Fruit fly (Drosophila melanogaster) whole organism, embryonic: Measurements from ENCODE around the gene CG43693.

Experiments
- C15 ChIP-seq: fragments of 200-800 bp; sonication (Bioruptor generic); IDR thresholded peaks from 3 replicates; pipeline ENCODE4 v1.3.6; 2022; ENCODE audit warnings: missing biosample characterization, missing genetic modification characterization
- CG10209 ChIP-seq: fragments of 200-800 bp; sonication (Bioruptor generic); optimal IDR thresholded peaks from 3 replicates; lab custom pipeline; 2017; ENCODE audit warnings: missing biosample characterization, mild to moderate bottlenecking, missing genetic modification characterization, missing genetic modification reagents
- CG10431 ChIP-seq: fragments of 200-800 bp; sonication (Bioruptor generic); optimal IDR thresholded peaks from 3 replicates; lab custom pipeline; 2018; ENCODE audit warnings: missing biosample characterization, mild to moderate bottlenecking, missing genetic modification characterization
- CG10462 ChIP-seq: fragments of 200-800 bp; sonication (Bioruptor generic); optimal IDR thresholded peaks from 2 replicates; lab custom pipeline; 2016; ENCODE audit warnings: missing biosample characterization, missing genetic modification characterization
- CG10543 ChIP-seq: fragments of 200-800 bp; sonication (Bioruptor generic); optimal IDR thresholded peaks from 3 replicates; lab custom pipeline; 2017; ENCODE audit warnings: missing biosample characterization, mild to moderate bottlenecking, missing genetic modification characterization, moderate library complexity
- CG11398 ChIP-seq: fragments of 200-800 bp; sonication (Bioruptor generic); optimal IDR thresholded peaks from 2 replicates; lab custom pipeline; 2016; ENCODE audit warnings: missing biosample characterization, missing genetic modification characterization
- CG1233 ChIP-seq: fragments of 200-800 bp; sonication (Bioruptor generic); optimal IDR thresholded peaks from 4 replicates; lab custom pipeline; 2018; ENCODE audit warnings: missing biosample characterization, mild to moderate bottlenecking, missing genetic modification characterization
- CG17328 ChIP-seq: fragments of 200-800 bp; sonication (Bioruptor generic); IDR thresholded peaks from 2 replicates; pipeline ENCODE4 v1.3.6; 2022; ENCODE audit warnings: missing biosample characterization, missing genetic modification characterization
- CG17912 ChIP-seq: fragments of 200-800 bp; sonication (Bioruptor generic); optimal IDR thresholded peaks from 2 replicates; lab custom pipeline; 2018; ENCODE audit warnings: missing biosample characterization, mild to moderate bottlenecking, missing genetic modification characterization
- CG30431 ChIP-seq: fragments of 200-800 bp; sonication (Bioruptor generic); optimal IDR thresholded peaks from 2 replicates; lab custom pipeline; 2017; ENCODE audit warnings: missing biosample characterization, missing genetic modification characterization
- CG3838 ChIP-seq: fragments of 200-800 bp; sonication (Bioruptor generic); optimal IDR thresholded peaks from 3 replicates; lab custom pipeline; 2016; ENCODE audit warnings: missing biosample characterization, missing genetic modification characterization
- CG4820 ChIP-seq: fragments of 200-800 bp; sonication (Bioruptor generic); optimal IDR thresholded peaks from 3 replicates; lab custom pipeline; 2016; ENCODE audit warnings: missing biosample characterization, missing genetic modification characterization
- CG6272 ChIP-seq: fragments of 200-800 bp; sonication (Bioruptor generic); IDR thresholded peaks from 2 replicates; pipeline ENCODE4 v1.3.6; 2022; ENCODE audit warnings: missing biosample characterization, missing genetic modification characterization
- CG6689 ChIP-seq: fragments of 200-800 bp; sonication (Bioruptor generic); IDR thresholded peaks from 2 replicates; pipeline ENCODE4 v1.3.6; 2022; ENCODE audit warnings: missing biosample characterization, missing genetic modification characterization
- CG7357 ChIP-seq: fragments of 200-800 bp; sonication (Bioruptor generic); IDR thresholded peaks from 3 replicates; pipeline ENCODE4 v1.3.6; 2022; ENCODE audit warnings: missing biosample characterization, missing genetic modification characterization
- CG8281 ChIP-seq: fragments of 200-800 bp; sonication (Bioruptor generic); optimal IDR thresholded peaks from 2 replicates; lab custom pipeline; 2018; ENCODE audit warnings: missing biosample characterization, mild to moderate bottlenecking, missing genetic modification characterization, moderate library complexity
- CG9609 ChIP-seq: fragments of 200-800 bp; sonication (Bioruptor generic); optimal IDR thresholded peaks from 3 replicates; lab custom pipeline; 2016; ENCODE audit warnings: missing biosample characterization, missing genetic modification characterization
- CG9797 ChIP-seq: fragments of 200-800 bp; sonication (Bioruptor generic); optimal IDR thresholded peaks from 3 replicates; lab custom pipeline; 2018; ENCODE audit warnings: missing biosample characterization, mild to moderate bottlenecking, missing genetic modification characterization
- CHES-1-like ChIP-seq: fragments of 200-800 bp; sonication (Bioruptor generic); optimal IDR thresholded peaks from 2 replicates; lab custom pipeline; 2016; ENCODE audit warnings: missing biosample characterization, missing genetic modification characterization
- Chrac-16 ChIP-seq: fragments of 200-800 bp; sonication (Bioruptor generic); optimal IDR thresholded peaks from 3 replicates; lab custom pipeline; 2016; ENCODE audit warnings: missing biosample characterization, missing genetic modification characterization
- CkIIα-i1 ChIP-seq: fragments of 200-800 bp; sonication (Bioruptor generic); IDR thresholded peaks from 2 replicates; pipeline ENCODE4 v1.3.6; 2022; ENCODE audit warnings: missing biosample characterization, missing genetic modification characterization
- D ChIP-seq, 2 experiments: fragments of 200-800 bp in 1 of 2; fragments of >200 bp in 1 of 2; sonication (Bioruptor generic) in 1 of 2; optimal IDR thresholded peaks; 2 replicates in 1 of 2; 3 replicates in 1 of 2; lab custom pipeline; 2017; ENCODE audit warnings: mild to moderate bottlenecking in 1 of 2, missing biosample characterization in 1 of 2, missing genetic modification characterization in 1 of 2, missing genetic modification reagents in 1 of 2
- Dad ChIP-seq: fragments of 200-800 bp; sonication (Bioruptor generic); optimal IDR thresholded peaks from 3 replicates; lab custom pipeline; 2016; ENCODE audit warnings: missing biosample characterization, missing genetic modification characterization
- Dip2 ChIP-seq: fragments of 200-800 bp; sonication (Bioruptor generic); IDR thresholded peaks from 2 replicates; pipeline ENCODE4 v1.3.6; 2022; ENCODE audit warnings: missing biosample characterization, missing genetic modification characterization
- Dll ChIP-seq: fragments of 200-800 bp; sonication (Bioruptor generic); IDR thresholded peaks from 4 replicates; pipeline ENCODE4 v1.3.6; 2022; ENCODE audit warnings: missing biosample characterization, missing genetic modification characterization; ENCODE audit not compliant: partially characterized antibody
- H15 ChIP-seq: fragments of 200-800 bp; sonication (Bioruptor generic); IDR thresholded peaks from 3 replicates; pipeline ENCODE4 v1.3.6; 2022; ENCODE audit warnings: missing biosample characterization, missing genetic modification characterization
- HLHmδ ChIP-seq: fragments of 200-800 bp; sonication (Bioruptor generic); optimal IDR thresholded peaks from 2 replicates; lab custom pipeline; 2018; ENCODE audit warnings: missing biosample characterization, mild to moderate bottlenecking, missing genetic modification characterization, moderate library complexity
- Hmr ChIP-seq: fragments of 200-800 bp; sonication (Bioruptor generic); optimal IDR thresholded peaks from 3 replicates; lab custom pipeline; 2017; ENCODE audit warnings: mild to moderate bottlenecking, missing biosample characterization, missing genetic modification reagents, missing genetic modification characterization
- Mrtf ChIP-seq: fragments of 200-800 bp; sonication (Bioruptor generic); IDR thresholded peaks from 3 replicates; pipeline ENCODE4 v1.3.6; 2022; ENCODE audit warnings: missing biosample characterization, missing genetic modification characterization
- Rfx ChIP-seq: fragments of 200-800 bp; sonication (Bioruptor generic); IDR thresholded peaks from 2 replicates; pipeline ENCODE4 v1.3.6; 2022; ENCODE audit warnings: missing biosample characterization, missing genetic modification characterization
- Ssrp ChIP-seq: fragments of 200-800 bp; sonication (Bioruptor generic); optimal IDR thresholded peaks from 2 replicates; lab custom pipeline; 2018; ENCODE audit warnings: missing biosample characterization, mild to moderate bottlenecking, missing genetic modification characterization, moderate library complexity
- ase ChIP-seq: fragments of 200-800 bp; sonication (Bioruptor generic); IDR thresholded peaks from 3 replicates; pipeline ENCODE4 v1.3.6; 2022; ENCODE audit warnings: missing biosample characterization, missing genetic modification characterization
- az2 ChIP-seq: fragments of 200-800 bp; sonication (Bioruptor generic); optimal IDR thresholded peaks from 3 replicates; lab custom pipeline; 2016; ENCODE audit warnings: missing biosample characterization, missing genetic modification characterization
- crol ChIP-seq: fragments of 200-800 bp; sonication (Bioruptor generic); IDR thresholded peaks from 2 replicates; pipeline ENCODE4 v1.3.6; 2022; ENCODE audit warnings: missing biosample characterization, missing genetic modification characterization
- da ChIP-seq: fragments of 200-800 bp; sonication (Bioruptor generic); optimal IDR thresholded peaks from 2 replicates; lab custom pipeline; 2016; ENCODE audit warnings: missing biosample characterization, missing genetic modification characterization
- dan ChIP-seq: fragments of 200-800 bp; sonication (Bioruptor generic); IDR thresholded peaks from 2 replicates; pipeline ENCODE4 v1.3.6; 2022; ENCODE audit warnings: missing biosample characterization, missing genetic modification characterization
- en ChIP-seq: fragments of 200-800 bp; sonication (Bioruptor generic); optimal IDR thresholded peaks from 2 replicates; lab custom pipeline; 2016; ENCODE audit warnings: missing biosample characterization, missing genetic modification characterization
- fu2 ChIP-seq: fragments of 200-800 bp; sonication (Bioruptor generic); optimal IDR thresholded peaks from 2 replicates; lab custom pipeline; 2016; ENCODE audit warnings: missing biosample characterization, missing genetic modification characterization
- gsb-n ChIP-seq: fragments of 200-800 bp; sonication (Bioruptor generic); optimal IDR thresholded peaks from 3 replicates; lab custom pipeline; 2018; ENCODE audit warnings: missing biosample characterization, mild to moderate bottlenecking, missing genetic modification characterization
- h ChIP-seq: fragments of >200 bp; optimal IDR thresholded peaks from 2 replicates; lab custom pipeline; 2017
- her ChIP-seq: fragments of 200-800 bp; sonication (Bioruptor generic); optimal IDR thresholded peaks from 2 replicates; lab custom pipeline; 2016; ENCODE audit warnings: missing biosample characterization, missing genetic modification characterization
- jigr1 ChIP-seq: fragments of 200-800 bp; sonication (Bioruptor generic); IDR thresholded peaks from 3 replicates; pipeline ENCODE4 v1.3.6; 2022; ENCODE audit warnings: missing biosample characterization, missing genetic modification characterization
- lbe ChIP-seq: fragments of 200-800 bp; sonication (Bioruptor generic); optimal IDR thresholded peaks from 2 replicates; lab custom pipeline; 2016; ENCODE audit warnings: missing biosample characterization, mild to moderate bottlenecking, missing genetic modification characterization
- lilli ChIP-seq: fragments of 200-800 bp; sonication (Bioruptor generic); optimal IDR thresholded peaks from 3 replicates; lab custom pipeline; 2016; ENCODE audit warnings: missing biosample characterization, missing genetic modification characterization
- nom ChIP-seq: fragments of 200-800 bp; sonication (Bioruptor generic); optimal IDR thresholded peaks from 2 replicates; lab custom pipeline; 2017; ENCODE audit warnings: missing biosample characterization, missing genetic modification characterization, mild to moderate bottlenecking, moderate library complexity, missing genetic modification reagents
- pan ChIP-seq, 4 experiments: fragments of >200 bp in 3 of 4; fragments of 200-800 bp in 1 of 4; sonication (Bioruptor generic) in 1 of 4; optimal IDR thresholded peaks in 3 of 4; IDR thresholded peaks in 1 of 4; 2 replicates each; pipeline versions ENCODE4 v1.3.6 to Lab custom; 2017 to 2022; ENCODE audit warnings: missing biosample characterization in 2 of 4, missing genetic modification characterization in 2 of 4, mixed read lengths in 1 of 4
- pros ChIP-seq: fragments of 200-800 bp; sonication (Bioruptor generic); optimal IDR thresholded peaks from 3 replicates; lab custom pipeline; 2019; ENCODE audit warnings: missing biosample characterization, mild to moderate bottlenecking, missing genetic modification characterization, moderate library complexity
- sens-2 ChIP-seq: fragments of 200-800 bp; sonication (Bioruptor generic); IDR thresholded peaks from 2 replicates; pipeline ENCODE4 v1.3.6; 2022; ENCODE audit warnings: missing biosample characterization, missing genetic modification characterization
- seq ChIP-seq: fragments of 200-800 bp; sonication (Bioruptor generic); IDR thresholded peaks from 2 replicates; pipeline ENCODE4 v1.3.6; 2022; ENCODE audit warnings: missing biosample characterization, missing genetic modification characterization
- tio ChIP-seq: fragments of 200-800 bp; sonication (Bioruptor generic); optimal IDR thresholded peaks from 2 replicates; lab custom pipeline; 2017; ENCODE audit warnings: missing biosample characterization, missing genetic modification characterization, inconsistent platforms
- zfh1 ChIP-seq: fragments of 200-800 bp; sonication (Bioruptor generic); IDR thresholded peaks from 3 replicates; pipeline ENCODE4 v1.3.6; 2022; ENCODE audit warnings: missing biosample characterization, missing genetic modification characterization

The CG43693 gene

DNA sequence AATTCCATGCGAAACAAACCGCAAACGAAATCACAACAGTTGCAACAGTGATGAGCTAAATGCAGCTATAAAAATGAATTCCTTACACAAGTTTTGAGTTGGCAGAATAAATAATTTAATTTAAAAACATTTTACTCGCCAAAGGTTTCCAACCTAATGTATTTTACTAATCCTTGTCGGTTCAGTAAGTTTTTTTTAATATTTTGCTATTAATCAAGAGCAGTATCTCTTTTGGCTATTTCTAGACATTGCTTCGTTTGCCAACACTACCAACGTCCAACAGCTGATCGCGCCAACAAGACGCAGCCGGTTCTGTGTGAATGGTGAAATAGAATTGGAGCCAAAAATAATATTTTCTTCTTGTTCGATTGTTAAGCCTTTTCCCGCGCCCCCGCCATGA, 13.5 kb upstream of the CG43693 start, which contains the start of the genes CG32075, CG45101 and SuUR (continued):
- TF ChIP-seq Mrtf (GFP tag; lab: Robert Waterston, UW) (peak; percentile 70; the same call in 1 of the 3 replicates), CG11398 (GFP tag; lab: Kevin White, UChicago) (peak; percentile 46), seq (peak; percentile 79), fu2 (GFP tag; lab: Kevin White, UChicago) (peak; percentile 85), da (GFP tag; lab: Kevin White, UChicago) (peak; percentile 73), D (optimal IDR thresholded peaks at IDR 0.05; lab: Kevin White, UChicago) (no peak), D (GFP tag; optimal IDR thresholded peaks at IDR 0.05; lab: Kevin White, UChicago) (peak; percentile 26), CG6689 (GFP tag; lab: Robert Waterston, UW) (peak; percentile 88), lilli (GFP tag; lab: Kevin White, UChicago) (peak; percentile 95), Dad (GFP tag; lab: Kevin White, UChicago) (peak; percentile 88), CG4820 (peak; percentile 78), CG10431 (GFP tag; lab: Kevin White, UChicago) (peak; percentile 48), lbe (GFP tag; lab: Kevin White, UChicago) (peak; percentile 73), CkIIα-i1 (GFP tag; lab: Robert Waterston, UW) (no peak), her (GFP tag; lab: Kevin White, UChicago) (peak; percentile 68), CHES-1-like (GFP tag; lab: Kevin White, UChicago) (peak; percentile 92), CG8281 (tag; lab: Kevin White, UChicago) (peak; percentile 38), crol (GFP tag; lab: Robert Waterston, UW) (no peak), pan (optimal IDR thresholded peaks at IDR 0.05; lab: Kevin White, UChicago) (no peak), pan (GFP tag; optimal IDR thresholded peaks at IDR 0.05 in 1 of 2, IDR thresholded peaks at IDR 0.05 in 1 of 2) (peak in 1 of 2 experiments; percentile 92), H15 (GFP tag; lab: Robert Waterston, UW) (peak; percentile 81), CG10543 (peak; percentile 90), CG3838 (GFP tag; lab: Kevin White, UChicago) (peak; percentile 81), CG9609 (GFP tag; lab: Kevin White, UChicago) (peak; percentile 91), Dll (GFP tag; lab: Robert Waterston, UW) (no peak), gsb-n (tag; lab: Kevin White, UChicago) (peak; percentile 74), ase (GFP tag; lab: Robert Waterston, UW) (peak; percentile 86), Hmr (GFP tag; lab: Kevin White, UChicago) (peak; percentile 82), C15 (GFP tag; lab: Robert Waterston, UW) (peak; percentile 86), CG1233 (peak; percentile 68), CG7357 (peak; percentile 64; the same call in 1 of the 3 replicates), CG17328 (GFP tag; lab: Robert Waterston, UW) (peak; percentile 89), CG6272 (GFP tag; lab: Robert Waterston, UW) (peak; percentile 90), nom (GFP tag; lab: Kevin White, UChicago) (peak; percentile 42), CG30431 (GFP tag; lab: Kevin White, UChicago) (peak; percentile 81), Chrac-16 (GFP tag; lab: Kevin White, UChicago) (peak; percentile 93), Ssrp (peak; percentile 88), Rfx (GFP tag; lab: Robert Waterston, UW) (peak; percentile 92), CG10209 (GFP tag; lab: Kevin White, UChicago) (peak; percentile 85), az2 (GFP tag; lab: Kevin White, UChicago) (peak; percentile 87), CG10462 (GFP tag; lab: Kevin White, UChicago) (peak; percentile 76), tio (GFP tag; lab: Kevin White, UChicago) (peak; percentile 85), h (lab: Kevin White, UChicago) (no peak), dan (GFP tag; lab: Robert Waterston, UW) (peak; percentile 55; the same call in 1 of the 2 replicates), jigr1 (peak; percentile 51; the same call in 1 of the 3 replicates), en (GFP tag; lab: Kevin White, UChicago) (peak; percentile 18), sens-2 (GFP tag; lab: Robert Waterston, UW) (peak; percentile 65), pros (no peak), HLHmδ (no peak), zfh1 (GFP tag; lab: Robert Waterston, UW) (peak; percentile 92), CG9797 (GFP tag; lab: Kevin White, UChicago) (peak; percentile 23), CG17912 (GFP tag; lab: Kevin White, UChicago) (peak; percentile 41), Dip2 (GFP tag; lab: Robert Waterston, UW) (no peak)
